Fruit fly (Drosophila melanogaster): Measurements from ENCODE around the gene Nubp2.

Gene Nubp2

DNA sequence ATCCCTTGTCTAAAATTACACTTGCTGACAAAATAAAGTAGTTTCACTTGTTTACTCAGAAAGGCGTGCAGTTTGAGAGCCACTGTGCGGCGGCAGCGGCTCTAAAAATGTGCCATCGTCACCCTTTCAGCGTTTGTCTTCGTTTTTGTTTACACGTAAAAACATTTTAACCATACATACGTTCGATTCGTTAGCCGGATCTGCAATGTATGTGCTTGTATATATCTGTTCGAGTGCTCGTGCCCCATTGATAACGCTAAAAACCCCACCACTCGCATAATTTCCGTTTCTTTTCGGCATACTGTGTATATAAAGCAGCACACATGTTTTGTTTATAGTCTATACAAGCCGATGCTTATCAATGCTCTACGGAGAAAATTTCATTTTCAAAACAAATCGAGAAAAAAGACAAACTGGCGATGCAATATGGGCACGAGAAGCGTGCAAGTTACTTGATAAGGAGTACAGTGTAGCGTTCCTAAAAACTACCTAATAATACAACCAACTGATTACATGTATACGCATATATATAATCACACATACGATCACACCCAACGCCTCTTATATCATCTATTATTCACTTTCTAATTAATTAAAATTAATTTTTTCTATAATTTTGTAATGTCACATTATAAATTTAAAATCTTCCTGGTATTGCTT is 9.7 kb upstream of the Nubp2 start (continued):
- TF ChIP-seq CG14441 (GFP tag; IDR thresholded peaks at IDR 0.05) (peak; percentile 49; the same call in 1 of the 2 replicates), hkb (optimal IDR thresholded peaks at IDR 0.05) (no peak), hkb (GFP tag; IDR thresholded peaks at IDR 0.05) (peak; percentile 16; the same call in 1 of the 2 replicates), pros (GFP tag; optimal IDR thresholded peaks at IDR 0.05) (peak; percentile 49), fd96Cb (tag; optimal IDR thresholded peaks at IDR 0.05) (peak; percentile 59), Med (GFP tag) (peak; percentile 75), CG18599 (GFP tag; optimal IDR thresholded peaks at IDR 0.05) (peak; percentile 55), CG12219 (GFP tag; optimal IDR thresholded peaks at IDR 0.05) (peak; percentile 12), sisA (GFP tag; IDR thresholded peaks at IDR 0.05) (peak; percentile 38; the same call in 1 of the 2 replicates), ind (GFP tag; optimal IDR thresholded peaks at IDR 0.05) (peak; percentile 42), fd3F (GFP tag; optimal IDR thresholded peaks at IDR 0.05) (peak; percentile 1), D19A (tag; optimal IDR thresholded peaks at IDR 0.05) (peak; percentile 65), H2.0 (GFP tag; IDR thresholded peaks at IDR 0.05) (peak; percentile 29; the same call in 1 of the 2 replicates), CG1603 (tag; optimal IDR thresholded peaks at IDR 0.05) (peak; percentile 20), row (GFP tag; IDR thresholded peaks at IDR 0.05) (peak; percentile 83), gce (GFP tag; IDR thresholded peaks at IDR 0.05) (0 out of 3 replicates have a peak, but pooled peaks have one; percentile 53), dmrt99B (tag; optimal IDR thresholded peaks at IDR 0.05) (peak; percentile 41), salm (tag; optimal IDR thresholded peaks at IDR 0.05) (peak; percentile 23), tgo (GFP tag; IDR thresholded peaks at IDR 0.05) (peak; percentile 22; the same call in 2 of the 3 replicates), so (GFP tag; IDR thresholded peaks at IDR 0.05) (0 out of 3 replicates have a peak, but pooled peaks have one; percentile 6), Rfx (GFP tag; IDR thresholded peaks at IDR 0.05) (peak; percentile 27; the same call in 1 of the 2 replicates), dysf (GFP tag; IDR thresholded peaks at IDR 0.05) (peak; percentile 65; the same call in 2 of the 3 replicates), Scr (GFP tag; IDR thresholded peaks at IDR 0.05; ENCODE audit: partially characterized antibody) (0 out of 2 replicates have a peak, but pooled peaks have one; percentile 9), nmo (GFP tag; optimal IDR thresholded peaks at IDR 0.05) (peak; percentile 49), CG17829 (tag; optimal IDR thresholded peaks at IDR 0.05) (peak; percentile 65), ac (GFP tag; optimal IDR thresholded peaks at IDR 0.05) (no peak), Hr51 (GFP tag; optimal IDR thresholded peaks at IDR 0.05) (peak in 1 of 2 experiments; percentile 71), Hand (GFP tag; optimal IDR thresholded peaks at IDR 0.05) (peak; percentile 44), dpn (GFP tag; optimal IDR thresholded peaks at IDR 0.05) (peak in 1 of 2 experiments; percentile 12), CG4854 (GFP tag; optimal IDR thresholded peaks at IDR 0.05) (no peak), PHDP (tag; optimal IDR thresholded peaks at IDR 0.05) (peak; percentile 45), CrebB (tag; optimal IDR thresholded peaks at IDR 0.05) (peak; percentile 36), CG14014 (GFP tag; IDR thresholded peaks at IDR 0.05) (peak; percentile 43; the same call in 1 of the 2 replicates), CG3407 (GFP tag; optimal IDR thresholded peaks at IDR 0.05) (no peak), CG10267 (tag; optimal IDR thresholded peaks at IDR 0.05) (peak; percentile 56), CG1233 (GFP tag; optimal IDR thresholded peaks at IDR 0.05) (peak; percentile 56), ken (GFP tag; IDR thresholded peaks at IDR 0.05) (0 out of 3 replicates have a peak, but pooled peaks have one; percentile 12), klu (GFP tag; IDR thresholded peaks at IDR 0.05) (no peak), gcm (GFP tag; optimal IDR thresholded peaks at IDR 0.05) (peak; percentile 31), CG2889 (GFP tag; IDR thresholded peaks at IDR 0.05) (peak; percentile 67; the same call in 2 of the 3 replicates), CG10979 (tag; optimal IDR thresholded peaks at IDR 0.05) (peak; percentile 59), CG4424 (GFP tag; optimal IDR thresholded peaks at IDR 0.05) (peak; percentile 35), CG17359 (tag; optimal IDR thresholded peaks at IDR 0.05) (peak; percentile 63), CG10543 (GFP tag; optimal IDR thresholded peaks at IDR 0.05) (peak; percentile 61), sug (tag; optimal IDR thresholded peaks at IDR 0.05) (peak; percentile 47), ATbp (GFP tag; optimal IDR thresholded peaks at IDR 0.05) (peak; percentile 36), CG10959 (GFP tag; IDR thresholded peaks at IDR 0.05) (peak; percentile 10; the same call in 1 of the 2 replicates), CG1602 (GFP tag; optimal IDR thresholded peaks at IDR 0.05) (peak; percentile 40)

All from whole organism, embryonic.